Fruit fly (Drosophila melanogaster) whole organism, embryonic: ENCODE data around the gene PGRP-LF.
A peak's percentile ranks its signal among the peaks of the same experiment; 100 is the strongest.

ENCODE experiments used
- Asciz ChIP-seq: fragments of 200-800 bp; sonication (Bioruptor generic); optimal IDR thresholded peaks from 2 replicates; lab custom pipeline; 2017; ENCODE audit warnings: missing biosample characterization, mild to moderate bottlenecking, missing genetic modification characterization, missing genetic modification reagents
- CG10431 ChIP-seq: fragments of 200-800 bp; sonication (Bioruptor generic); optimal IDR thresholded peaks from 3 replicates; lab custom pipeline; 2018; ENCODE audit warnings: missing biosample characterization, mild to moderate bottlenecking, missing genetic modification characterization
- CG11456 ChIP-seq: fragments of 200-800 bp; sonication (Bioruptor generic); IDR thresholded peaks from 3 replicates; pipeline ENCODE4 v1.3.6; 2022; ENCODE audit warnings: missing biosample characterization, missing genetic modification characterization
- CG13287 ChIP-seq: fragments of 200-800 bp; sonication (Bioruptor generic); IDR thresholded peaks from 2 replicates; pipeline ENCODE4 v1.3.6; 2022; ENCODE audit warnings: missing biosample characterization, missing genetic modification characterization; ENCODE audit not compliant: partially characterized antibody
- CG14050 ChIP-seq: fragments of 200-800 bp; sonication (Bioruptor generic); IDR thresholded peaks from 3 replicates; pipeline ENCODE4 v1.3.6; 2022; ENCODE audit warnings: missing biosample characterization, missing genetic modification characterization
- CG15479 ChIP-seq: fragments of 200-800 bp; sonication (Bioruptor generic); optimal IDR thresholded peaks from 3 replicates; lab custom pipeline; 2019; ENCODE audit warnings: missing biosample characterization, mild to moderate bottlenecking, missing genetic modification characterization, moderate library complexity
- CG15696 ChIP-seq: fragments of 200-800 bp; sonication (Bioruptor generic); optimal IDR thresholded peaks from 2 replicates; lab custom pipeline; 2019; ENCODE audit warnings: missing biosample characterization, mild to moderate bottlenecking, missing genetic modification characterization, moderate library complexity
- CG17186 ChIP-seq: fragments of 200-800 bp; sonication (Bioruptor generic); optimal IDR thresholded peaks from 3 replicates; lab custom pipeline; 2017; ENCODE audit warnings: missing biosample characterization, missing genetic modification reagents, missing genetic modification characterization
- CG2199 ChIP-seq: fragments of 200-800 bp; sonication (Bioruptor generic); IDR thresholded peaks from 3 replicates; pipeline ENCODE4 v1.3.6; 2022; ENCODE audit warnings: missing biosample characterization, missing genetic modification characterization
- CG2202 ChIP-seq: fragments of 200-800 bp; sonication (Bioruptor generic); optimal IDR thresholded peaks from 2 replicates; lab custom pipeline; 2018; ENCODE audit warnings: missing biosample characterization, mild to moderate bottlenecking, missing genetic modification characterization
- CG3281 ChIP-seq: fragments of 200-800 bp; sonication (Bioruptor generic); optimal IDR thresholded peaks from 3 replicates; lab custom pipeline; 2017; ENCODE audit warnings: missing biosample characterization, mild to moderate bottlenecking, missing genetic modification characterization
- CG34376 ChIP-seq: fragments of 200-800 bp; sonication (Bioruptor generic); optimal IDR thresholded peaks from 2 replicates; lab custom pipeline; 2018; ENCODE audit warnings: missing biosample characterization, mild to moderate bottlenecking, missing genetic modification characterization
- CG3847 ChIP-seq: fragments of 200-800 bp; sonication (Bioruptor generic); IDR thresholded peaks from 2 replicates; pipeline ENCODE4 v1.3.6; 2022; ENCODE audit warnings: missing biosample characterization, missing genetic modification characterization
- CG4617 ChIP-seq: fragments of 200-800 bp; sonication (Bioruptor generic); optimal IDR thresholded peaks from 3 replicates; lab custom pipeline; 2016; ENCODE audit warnings: missing biosample characterization, missing genetic modification characterization, borderline replicate concordance
- CG5180 ChIP-seq: fragments of 200-800 bp; sonication (Bioruptor generic); optimal IDR thresholded peaks from 3 replicates; lab custom pipeline; 2017; ENCODE audit warnings: missing biosample characterization, missing genetic modification characterization, mild to moderate bottlenecking, moderate library complexity, missing genetic modification reagents
- CG5953 ChIP-seq: fragments of 200-800 bp; sonication (Bioruptor generic); IDR thresholded peaks from 2 replicates; pipeline ENCODE4 v1.3.6; 2022; ENCODE audit warnings: missing biosample characterization, missing genetic modification characterization
- CG6765 ChIP-seq: fragments of 200-800 bp; sonication (Bioruptor generic); optimal IDR thresholded peaks from 3 replicates; lab custom pipeline; 2017; ENCODE audit warnings: missing biosample characterization, mild to moderate bottlenecking, missing genetic modification characterization
- CHES-1-like ChIP-seq: fragments of 200-800 bp; sonication (Bioruptor generic); optimal IDR thresholded peaks from 2 replicates; lab custom pipeline; 2016; ENCODE audit warnings: missing biosample characterization, missing genetic modification characterization
- Deaf1 ChIP-seq: fragments of 200-800 bp; optimal IDR thresholded peaks from 3 replicates; lab custom pipeline; 2019; ENCODE audit warnings: missing biosample characterization, mild to moderate bottlenecking, missing genetic modification characterization, moderate library complexity
- Doc2 ChIP-seq: fragments of 200-800 bp; sonication (Bioruptor generic); IDR thresholded peaks from 2 replicates; pipeline ENCODE4 v1.3.6; 2022; ENCODE audit warnings: missing biosample characterization, missing genetic modification characterization
- Dref ChIP-seq: fragments of 200-800 bp; sonication (Bioruptor generic); IDR thresholded peaks from 2 replicates; pipeline ENCODE4 v1.3.6; 2022; ENCODE audit warnings: missing biosample characterization, missing genetic modification characterization
- Fer2 ChIP-seq: fragments of 200-800 bp; sonication (Bioruptor generic); optimal IDR thresholded peaks from 2 replicates; lab custom pipeline; 2018; ENCODE audit warnings: missing biosample characterization, mild to moderate bottlenecking, missing genetic modification characterization, moderate library complexity
- Gug ChIP-seq: fragments of 200-800 bp; sonication (Bioruptor generic); IDR thresholded peaks from 4 replicates; pipeline ENCODE4 v1.3.6; 2022; ENCODE audit warnings: missing biosample characterization, missing genetic modification characterization
- HLH3B ChIP-seq: fragments of 200-800 bp; sonication (Bioruptor generic); IDR thresholded peaks from 2 replicates; pipeline ENCODE4 v1.3.6; 2022; ENCODE audit warnings: missing biosample characterization, missing genetic modification characterization
- Hr78 ChIP-seq, 2 experiments: fragments of 200-800 bp in 1 of 2; fragments of >200 bp in 1 of 2; sonication (Bioruptor generic) in 1 of 2; optimal IDR thresholded peaks; 2 replicates each; lab custom pipeline; 2017 to 2019; ENCODE audit warnings: missing biosample characterization in 2 of 2, missing genetic modification characterization in 2 of 2, mild to moderate bottlenecking in 1 of 2, moderate library complexity in 1 of 2
- Myb ChIP-seq: fragments of 200-800 bp; sonication (Bioruptor generic); optimal IDR thresholded peaks from 2 replicates; lab custom pipeline; 2016; ENCODE audit warnings: missing biosample characterization, missing genetic modification characterization
- Nf-YA ChIP-seq: fragments of 200-800 bp; sonication (Bioruptor generic); IDR thresholded peaks from 2 replicates; pipeline ENCODE4 v1.3.6; 2022; ENCODE audit warnings: missing biosample characterization, missing genetic modification characterization
- Ravus ChIP-seq: fragments of 200-800 bp; sonication (Bioruptor generic); IDR thresholded peaks from 2 replicates; pipeline ENCODE4 v1.3.6; 2022; ENCODE audit warnings: missing biosample characterization, missing genetic modification characterization
- Side ChIP-seq: fragments of 200-800 bp; sonication (Bioruptor generic); optimal IDR thresholded peaks from 2 replicates; lab custom pipeline; 2016; ENCODE audit warnings: missing biosample characterization, missing genetic modification characterization
- Sry-δ ChIP-seq: fragments of 200-800 bp; sonication (Bioruptor generic); optimal IDR thresholded peaks from 2 replicates; lab custom pipeline; 2016; ENCODE audit warnings: missing biosample characterization, missing genetic modification characterization
- Xrp1 ChIP-seq: fragments of 200-800 bp; sonication (Bioruptor generic); IDR thresholded peaks from 2 replicates; pipeline ENCODE4 v1.3.6; 2022; ENCODE audit warnings: missing biosample characterization, missing genetic modification characterization
- ap ChIP-seq: fragments of 200-800 bp; sonication (Bioruptor generic); IDR thresholded peaks from 2 replicates; pipeline ENCODE4 v1.3.6; 2022; ENCODE audit warnings: missing biosample characterization, missing genetic modification characterization
- br ChIP-seq: fragments of >200 bp; optimal IDR thresholded peaks from 2 replicates; lab custom pipeline; 2017
- cas ChIP-seq: fragments of 200-800 bp; sonication (Bioruptor generic); IDR thresholded peaks from 2 replicates; pipeline ENCODE4 v1.3.6; 2022; ENCODE audit warnings: missing biosample characterization, missing genetic modification characterization
- caup ChIP-seq: fragments of 200-800 bp; sonication (Bioruptor generic); optimal IDR thresholded peaks from 3 replicates; lab custom pipeline; 2017; ENCODE audit warnings: missing biosample characterization, mild to moderate bottlenecking, missing genetic modification characterization, moderate library complexity; ENCODE audit not compliant: severe bottlenecking
- dmrt11E ChIP-seq: fragments of 200-800 bp; sonication (Bioruptor generic); optimal IDR thresholded peaks from 3 replicates; lab custom pipeline; 2018; ENCODE audit warnings: missing biosample characterization, mild to moderate bottlenecking, missing genetic modification characterization, moderate library complexity
- dysf ChIP-seq: fragments of 200-800 bp; sonication (Bioruptor generic); IDR thresholded peaks from 3 replicates; pipeline ENCODE4 v1.3.6; 2022; ENCODE audit warnings: missing biosample characterization, missing genetic modification characterization
- fd64A ChIP-seq: fragments of 200-800 bp; sonication (Bioruptor generic); optimal IDR thresholded peaks from 3 replicates; lab custom pipeline; 2018; ENCODE audit warnings: missing biosample characterization, mild to moderate bottlenecking, missing genetic modification characterization
- fru ChIP-seq: fragments of >200 bp; optimal IDR thresholded peaks from 2 replicates; lab custom pipeline; 2017
- gfzf ChIP-seq: fragments of 200-800 bp; sonication (Bioruptor generic); optimal IDR thresholded peaks from 2 replicates; lab custom pipeline; 2016; ENCODE audit warnings: missing biosample characterization, mild to moderate bottlenecking, missing genetic modification characterization, moderate library complexity
- hb ChIP-seq: fragments of 200-800 bp; sonication (Bioruptor generic); IDR thresholded peaks from 3 replicates; pipeline ENCODE4 v1.3.6; 2022; ENCODE audit warnings: missing biosample characterization, missing genetic modification characterization; ENCODE audit not compliant: partially characterized antibody
- hbn ChIP-seq: fragments of 200-800 bp; sonication (Bioruptor generic); IDR thresholded peaks from 2 replicates; pipeline ENCODE4 v1.3.6; 2022; ENCODE audit warnings: missing biosample characterization, missing genetic modification characterization; ENCODE audit not compliant: partially characterized antibody
- jumu ChIP-seq: fragments of 200-800 bp; sonication (Bioruptor generic); optimal IDR thresholded peaks from 3 replicates; lab custom pipeline; 2016; ENCODE audit warnings: missing biosample characterization, missing genetic modification characterization
- nom ChIP-seq: fragments of 200-800 bp; sonication (Bioruptor generic); optimal IDR thresholded peaks from 2 replicates; lab custom pipeline; 2017; ENCODE audit warnings: missing biosample characterization, missing genetic modification characterization, mild to moderate bottlenecking, moderate library complexity, missing genetic modification reagents
- pros ChIP-seq: fragments of 200-800 bp; sonication (Bioruptor generic); optimal IDR thresholded peaks from 3 replicates; lab custom pipeline; 2019; ENCODE audit warnings: missing biosample characterization, mild to moderate bottlenecking, missing genetic modification characterization, moderate library complexity
- sc ChIP-seq, 3 experiments: fragments of >200 bp in 2 of 3; fragments of 200-800 bp in 1 of 3; sonication (Bioruptor generic) in 1 of 3; optimal IDR thresholded peaks; 2 replicates in 2 of 3; 3 replicates in 1 of 3; lab custom pipeline; 2017; ENCODE audit warnings: mild to moderate bottlenecking in 1 of 3, missing biosample characterization in 1 of 3, missing genetic modification characterization in 1 of 3, missing genetic modification reagents in 1 of 3
- sd ChIP-seq: fragments of 200-800 bp; sonication (Bioruptor generic); optimal IDR thresholded peaks from 3 replicates; lab custom pipeline; 2018; ENCODE audit warnings: missing biosample characterization, mild to moderate bottlenecking, missing genetic modification characterization, moderate library complexity
- slp2 ChIP-seq: fragments of 200-800 bp; sonication (Bioruptor generic); optimal IDR thresholded peaks from 2 replicates; lab custom pipeline; 2016; ENCODE audit warnings: missing biosample characterization, missing genetic modification characterization
- sna ChIP-seq: fragments of 200-800 bp; sonication (Bioruptor generic); IDR thresholded peaks from 2 replicates; pipeline ENCODE4 v1.3.6; 2022; ENCODE audit warnings: missing biosample characterization, missing genetic modification characterization; ENCODE audit not compliant: partially characterized antibody
- stc ChIP-seq: fragments of 200-800 bp; sonication (Bioruptor generic); IDR thresholded peaks from 2 replicates; pipeline ENCODE4 v1.3.6; 2022; ENCODE audit warnings: missing biosample characterization, missing genetic modification characterization

Gene PGRP-LF

DNA sequence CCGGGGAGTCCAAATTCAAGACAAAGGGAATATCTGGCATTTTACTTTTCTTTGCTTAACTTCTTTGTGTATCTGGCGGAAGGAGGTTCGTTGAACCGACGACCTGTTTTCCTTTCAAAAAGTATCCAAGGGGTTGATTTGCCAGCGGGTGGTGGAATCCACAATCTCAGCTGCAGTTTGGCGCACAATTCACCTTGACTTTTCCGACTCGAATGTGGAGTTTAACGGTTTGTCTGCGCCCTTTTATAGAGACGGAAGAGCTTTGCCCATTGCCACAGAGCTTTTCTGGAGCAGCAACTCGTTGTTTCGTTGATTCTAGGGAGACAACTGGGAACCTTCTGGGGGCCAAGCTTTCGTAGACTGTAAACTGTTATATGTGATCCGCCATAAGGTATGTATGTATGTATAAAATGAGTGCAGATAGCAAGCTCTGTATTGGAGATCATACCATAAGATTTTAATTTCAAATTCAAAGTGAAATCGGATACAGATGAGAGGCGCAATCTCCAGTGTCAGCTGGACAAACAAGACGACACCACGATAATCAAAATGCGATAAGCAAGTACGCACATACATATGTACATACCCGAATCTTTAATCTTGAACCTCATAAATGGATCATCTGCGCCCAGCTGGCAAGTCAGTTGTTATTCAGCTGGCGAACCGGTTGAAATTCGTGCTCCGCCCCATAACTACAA is 23.0 kb downstream of the PGRP-LF start, which contains the start of the genes Hsp67Bc, CG4456 and Hsp22 (continued):
- TF ChIP-seq slp2 (GFP tag; lab: Kevin White, UChicago): no peak
- no peak for TF ChIP-seq jumu
- TF ChIP-seq stc: no peak
- no peak for TF ChIP-seq CG17186 (GFP tag; lab: Kevin White, UChicago)
- peak; percentile 33 for TF ChIP-seq fd64A
- no peak for TF ChIP-seq Gug
- no peak for TF ChIP-seq CHES-1-like (GFP tag; lab: Kevin White, UChicago)
- no peak for TF ChIP-seq Xrp1 (GFP tag; lab: Robert Waterston, UW)
- peak; percentile 45 for TF ChIP-seq pros
- no peak for TF ChIP-seq sd (tag; lab: Kevin White, UChicago)
- TF ChIP-seq Hr78 (GFP tag; optimal IDR thresholded peaks at IDR 0.05; lab: Kevin White, UChicago): no peak
- TF ChIP-seq Dref (GFP tag; lab: Robert Waterston, UW): no peak
- no peak for TF ChIP-seq fru (lab: Kevin White, UChicago)
- no peak for TF ChIP-seq sc (optimal IDR thresholded peaks at IDR 0.05; lab: Kevin White, UChicago)
- TF ChIP-seq sc (GFP tag; optimal IDR thresholded peaks at IDR 0.05; lab: Kevin White, UChicago): no peak
- no peak for TF ChIP-seq hb
- no peak for TF ChIP-seq CG3281 (GFP tag; lab: Kevin White, UChicago)
- no peak for TF ChIP-seq Fer2
- no peak for TF ChIP-seq ap (GFP tag; lab: Robert Waterston, UW)
- no peak for TF ChIP-seq Myb (GFP tag; lab: Kevin White, UChicago)
- TF ChIP-seq CG34376: peak; percentile 48
- TF ChIP-seq CG11456 (GFP tag; lab: Robert Waterston, UW): no peak
- TF ChIP-seq Doc2 (GFP tag; lab: Robert Waterston, UW): no peak
- TF ChIP-seq CG15479: no peak
- no peak for TF ChIP-seq HLH3B
- TF ChIP-seq CG2202: no peak
- TF ChIP-seq CG15696 (tag; lab: Kevin White, UChicago): no peak
- no peak for TF ChIP-seq CG10431 (GFP tag; lab: Kevin White, UChicago)
- peak; percentile 20 for TF ChIP-seq Deaf1 (tag; lab: Kevin White, UChicago)
- no peak for TF ChIP-seq Ravus
- TF ChIP-seq CG14050 (GFP tag; lab: Robert Waterston, UW): no peak; the same call in 2 of the 3 replicates
- TF ChIP-seq hbn (GFP tag; lab: Robert Waterston, UW): no peak
- no peak for TF ChIP-seq cas (GFP tag; lab: Robert Waterston, UW)
- TF ChIP-seq CG6765 (GFP tag; lab: Kevin White, UChicago): no peak
- TF ChIP-seq br: no peak
- no peak for TF ChIP-seq sna (GFP tag; lab: Robert Waterston, UW)
- TF ChIP-seq dysf (GFP tag; lab: Robert Waterston, UW): no peak
- no peak for TF ChIP-seq CG5953 (GFP tag; lab: Robert Waterston, UW)
- TF ChIP-seq CG2199: no peak
- peak; percentile 10 for TF ChIP-seq CG5180
- no peak for TF ChIP-seq Asciz (GFP tag; lab: Kevin White, UChicago)
- TF ChIP-seq nom (GFP tag; lab: Kevin White, UChicago): no peak
- no peak for TF ChIP-seq CG3847
- no peak for TF ChIP-seq gfzf
- TF ChIP-seq CG4617 (GFP tag; lab: Kevin White, UChicago): no peak
- no peak for TF ChIP-seq Side
- no peak for TF ChIP-seq Nf-YA (GFP tag; lab: Robert Waterston, UW)
- TF ChIP-seq Sry-δ (GFP tag; lab: Kevin White, UChicago): no peak
- no peak for TF ChIP-seq caup (GFP tag; lab: Kevin White, UChicago)
- TF ChIP-seq CG13287 (GFP tag; lab: Robert Waterston, UW): no peak
- no peak for TF ChIP-seq dmrt11E (tag; lab: Kevin White, UChicago)
